Worm (Caenorhabditis elegans) whole organism, mixed stage, embryonic: ENCODE data around the gene D1025.10.

ENCODE experiments used
- bed-3 ChIP-seq: fragments of 200-800 bp; sonication (Bioruptor generic); optimal IDR thresholded peaks from 3 replicates; lab custom pipeline; 2018; ENCODE audit warnings: mild to moderate bottlenecking, missing genetic modification characterization, moderate library complexity, missing compliant biosample characterization
- mep-1 ChIP-seq: fragments of 150-350 bp; optimal IDR thresholded peaks from 2 replicates; lab custom pipeline; 2017; ENCODE audit warnings: missing biosample characterization, missing genetic modification reagents, missing genetic modification characterization, inconsistent platforms
- snpc-4 ChIP-seq: fragments of 150-350 bp; optimal IDR thresholded peaks from 2 replicates; lab custom pipeline; 2014; ENCODE audit warnings: missing biosample characterization, missing genetic modification characterization
- unc-39 ChIP-seq: fragments of 150-350 bp; optimal IDR thresholded peaks from 2 replicates; lab custom pipeline; 2014; ENCODE audit warnings: missing biosample characterization, missing genetic modification characterization

ce11 chrX:14510358-14510757 lies 6.3 kb upstream of the D1025.10 start:
- TF ChIP-seq bed-3 (GFP tag; lab: Kevin White, UChicago) (no peak), unc-39 (tag; lab: Kevin White, UChicago) (no peak), mep-1 (tag; lab: Kevin White, UChicago) (no peak), snpc-4 (tag; lab: Kevin White, UChicago) (no peak)
